Fruit fly (Drosophila melanogaster) S2 (cell line): ENCODE data around the gene CG43235.

Source experiments
- CG8478 ChIP-seq: fragments of >200 bp; optimal IDR thresholded peaks from 2 replicates; lab custom pipeline; 2018
- CTCF ChIP-seq, 2 experiments: fragments of >200 bp; optimal IDR thresholded peaks; 2 replicates each; lab custom pipeline; 2018

- TF ChIP-seq CG8478 (lab: Kevin White, UChicago) (no peak), CTCF (optimal IDR thresholded peaks at IDR 0.05; lab: Kevin White, UChicago) (no peak)
Measured at dm6 chr2L:7680298-7680697, 12.5 kb upstream of the CG43235 start.
